Worm (Caenorhabditis elegans): ENCODE data around the gene W06F12.3.

The W06F12.3 gene

ce11 chrIII:13763260-13764112 is 28.7 kb downstream of the W06F12.3 start (continued):
- no peak for TF ChIP-seq snpc-1.1 (tag; optimal IDR thresholded peaks at IDR 0.05; ENCODE audit: insufficient read depth)
- TF ChIP-seq F39B2.1 (GFP tag; IDR thresholded peaks at IDR 0.05): no peak
- TF ChIP-seq attf-3 (GFP tag; conservative IDR thresholded peaks at IDR 0.05): no peak
- no peak for TF ChIP-seq nhr-120 (GFP tag; IDR thresholded peaks at IDR 0.05)
- no peak for TF ChIP-seq xnd-1 (tag; optimal IDR thresholded peaks at IDR 0.05)
- 0 out of 2 replicates have a peak, but pooled peaks have one; percentile 11 for TF ChIP-seq egl-44 (GFP tag; IDR thresholded peaks at IDR 0.05)
- TF ChIP-seq hlh-26 (GFP tag; conservative IDR thresholded peaks at IDR 0.05): no peak
- no peak for TF ChIP-seq zim-3 (tag; optimal IDR thresholded peaks at IDR 0.05)
- TF ChIP-seq die-1 (tag; optimal IDR thresholded peaks at IDR 0.05): no peak
- no peak for TF ChIP-seq nfya-1 (tag; optimal IDR thresholded peaks at IDR 0.05; ENCODE audit: borderline replicate concordance, insufficient read depth)
- no peak for TF ChIP-seq F49E8.2 (tag; optimal IDR thresholded peaks at IDR 0.05; ENCODE audit: insufficient read depth)
- no peak for TF ChIP-seq sea-2 (GFP tag; IDR thresholded peaks at IDR 0.05)
- TF ChIP-seq egrh-3 (GFP tag; IDR thresholded peaks at IDR 0.05): no peak
- 0 out of 2 replicates have a peak, but pooled peaks have one; percentile 12 for TF ChIP-seq dox-1 (GFP tag; IDR thresholded peaks at IDR 0.05)
- TF ChIP-seq pbrm-1 (GFP tag; IDR thresholded peaks at IDR 0.05): peak; percentile 54
- TF ChIP-seq nhr-80 (tag; optimal IDR thresholded peaks at IDR 0.05): peak; percentile 49
- peak; percentile 33 for TF ChIP-seq B0035.1 (tag; optimal IDR thresholded peaks at IDR 0.05)
- TF ChIP-seq ceh-40 (GFP tag; IDR thresholded peaks at IDR 0.05): no peak
- no peak for TF ChIP-seq ceh-91 (GFP tag; IDR thresholded peaks at IDR 0.05)
- no peak for TF ChIP-seq F37B4.10 (GFP tag; IDR thresholded peaks at IDR 0.05)
- TF ChIP-seq Y67H2A.10 (GFP tag; conservative IDR thresholded peaks at IDR 0.05): no peak
- peak; percentile 9 for TF ChIP-seq attf-5 (GFP tag; optimal IDR thresholded peaks at IDR 0.05)
- TF ChIP-seq K12H6.12 (tag; optimal IDR thresholded peaks at IDR 0.05): peak; percentile 23
- peak; percentile 40; the same call in 1 of the 2 replicates for TF ChIP-seq hsf-1 (GFP tag; IDR thresholded peaks at IDR 0.05)
- TF ChIP-seq ztf-3 (GFP tag; optimal IDR thresholded peaks at IDR 0.05): no peak
- no peak for TF ChIP-seq F10E7.11 (tag; optimal IDR thresholded peaks at IDR 0.05)
- peak; percentile 63 for TF ChIP-seq somi-1 (GFP tag; optimal IDR thresholded peaks at IDR 0.05)
- TF ChIP-seq snpc-1.3 (tag; optimal IDR thresholded peaks at IDR 0.05; ENCODE audit: insufficient read depth): no peak
- TF ChIP-seq nhr-27 (tag; optimal IDR thresholded peaks at IDR 0.05): no peak
- TF ChIP-seq K11D2.4 (GFP tag; IDR thresholded peaks at IDR 0.05): no peak
- no peak for TF ChIP-seq ama-1 (optimal IDR thresholded peaks at IDR 0.05)
- no peak for TF ChIP-seq ama-1 (GFP tag; optimal IDR thresholded peaks at IDR 0.05)
- no peak for TF ChIP-seq sdz-38 (tag; optimal IDR thresholded peaks at IDR 0.05)
- peak; percentile 81; the same call in 1 of the 2 replicates for TF ChIP-seq Y56A3A.18 (GFP tag; IDR thresholded peaks at IDR 0.05)
- TF ChIP-seq B0261.1 (tag; optimal IDR thresholded peaks at IDR 0.05): no peak
- TF ChIP-seq nfya-2 (GFP tag; IDR thresholded peaks at IDR 0.05): no peak
- TF ChIP-seq F22D6.2 (tag; optimal IDR thresholded peaks at IDR 0.05): no peak
- no peak for TF ChIP-seq hrde-1 (tag; optimal IDR thresholded peaks at IDR 0.05; ENCODE audit: borderline replicate concordance)
- no peak for TF ChIP-seq tbx-9 (tag; optimal IDR thresholded peaks at IDR 0.05; ENCODE audit: borderline replicate concordance)
- no peak for TF ChIP-seq snpc-4 (GFP tag; optimal IDR thresholded peaks at IDR 0.05)
- TF ChIP-seq snpc-4 (tag; optimal IDR thresholded peaks at IDR 0.05): no peak
- TF ChIP-seq ceh-79 (tag; optimal IDR thresholded peaks at IDR 0.05): no peak
- no peak for TF ChIP-seq cebp-1 (GFP tag; IDR thresholded peaks at IDR 0.05)
- peak; percentile 44 for TF ChIP-seq cebp-1 (tag; optimal IDR thresholded peaks at IDR 0.05)
- no peak for TF ChIP-seq ceh-100 (GFP tag; IDR thresholded peaks at IDR 0.05)
- no peak for TF ChIP-seq rec-8 (tag; optimal IDR thresholded peaks at IDR 0.05)
- TF ChIP-seq D2030.7 (GFP tag; IDR thresholded peaks at IDR 0.05): peak; percentile 30; the same call in 1 of the 2 replicates

Measured in whole organism, young adult.